Fruit fly (Drosophila melanogaster) whole organism, pupa: Measurements from ENCODE around the gene Irc.

ENCODE experiments used
- Ets98B ChIP-seq: fragments of 200-800 bp; sonication (Bioruptor generic); IDR thresholded peaks from 2 replicates; pipeline ENCODE4 v1.3.6; 2022; ENCODE audit warnings: missing biosample characterization, missing genetic modification characterization
- gl ChIP-seq: fragments of 200-800 bp; sonication (Bioruptor generic); optimal IDR thresholded peaks from 2 replicates; lab custom pipeline; 2018; ENCODE audit warnings: missing biosample characterization, mild to moderate bottlenecking, missing genetic modification characterization

- no peak for TF ChIP-seq gl
- no peak for TF ChIP-seq Ets98B (GFP tag; lab: Robert Waterston, UW)
Observed at dm6 chr3R:17007336-17007735, 4.7 kb downstream of the Irc start.
